Fruit fly (Drosophila melanogaster) whole organism, embryonic: ENCODE results near the gene CG11370.
"Not testable (repeated sequence)": the region's sequence is repeated elsewhere in the genome, so short reads cannot be mapped to it uniquely, and the experiment has no call there.

Source experiments
- Awh ChIP-seq: fragments of 200-800 bp; sonication (Bioruptor generic); IDR thresholded peaks from 2 replicates; pipeline ENCODE4, ENCODE4 v1.3.6; 2022; ENCODE audit warnings: missing biosample characterization, missing genetic modification characterization
- C15 ChIP-seq: fragments of 200-800 bp; sonication (Bioruptor generic); IDR thresholded peaks from 3 replicates; pipeline ENCODE4 v1.3.6; 2022; ENCODE audit warnings: missing biosample characterization, missing genetic modification characterization
- CG10267 ChIP-seq: fragments of 200-800 bp; sonication (Bioruptor generic); optimal IDR thresholded peaks from 2 replicates; lab custom pipeline; 2018; ENCODE audit warnings: missing biosample characterization, mild to moderate bottlenecking, missing genetic modification characterization, moderate library complexity
- CG10959 ChIP-seq: fragments of 200-800 bp; sonication (Bioruptor generic); IDR thresholded peaks from 2 replicates; pipeline ENCODE4 v1.3.6; 2022; ENCODE audit warnings: missing biosample characterization, missing genetic modification characterization
- CG13624 ChIP-seq: fragments of 200-800 bp; sonication (Bioruptor generic); optimal IDR thresholded peaks from 2 replicates; lab custom pipeline; 2016; ENCODE audit warnings: missing biosample characterization, missing genetic modification characterization
- CG14441 ChIP-seq: fragments of 200-800 bp; sonication (Bioruptor generic); IDR thresholded peaks from 2 replicates; pipeline ENCODE4 v1.3.6; 2022; ENCODE audit warnings: missing biosample characterization, missing genetic modification characterization
- CG17385 ChIP-seq: fragments of 200-800 bp; sonication (Bioruptor generic); optimal IDR thresholded peaks from 3 replicates; lab custom pipeline; 2018; ENCODE audit warnings: missing biosample characterization, mild to moderate bottlenecking, missing genetic modification characterization
- CG4854 ChIP-seq: fragments of 200-800 bp; sonication (Bioruptor generic); optimal IDR thresholded peaks from 2 replicates; lab custom pipeline; 2016; ENCODE audit warnings: missing biosample characterization, missing genetic modification characterization, inconsistent platforms
- CG6689 ChIP-seq: fragments of 200-800 bp; sonication (Bioruptor generic); IDR thresholded peaks from 2 replicates; pipeline ENCODE4 v1.3.6; 2022; ENCODE audit warnings: missing biosample characterization, missing genetic modification characterization
- CG7928 ChIP-seq: fragments of 200-800 bp; sonication (Bioruptor generic); optimal IDR thresholded peaks from 2 replicates; lab custom pipeline; 2017; ENCODE audit warnings: missing biosample characterization, mild to moderate bottlenecking, missing genetic modification characterization
- CG8388 ChIP-seq: fragments of 200-800 bp; sonication (Bioruptor generic); optimal IDR thresholded peaks from 2 replicates; lab custom pipeline; 2019; ENCODE audit warnings: missing biosample characterization, mild to moderate bottlenecking, missing genetic modification characterization, moderate library complexity
- CG9817 ChIP-seq: fragments of 200-800 bp; sonication (Bioruptor generic); optimal IDR thresholded peaks from 2 replicates; lab custom pipeline; 2018; ENCODE audit warnings: missing biosample characterization, mild to moderate bottlenecking, missing genetic modification characterization, moderate library complexity
- CG9876 ChIP-seq: fragments of 200-800 bp; sonication (Bioruptor generic); optimal IDR thresholded peaks from 2 replicates; lab custom pipeline; 2016; ENCODE audit warnings: missing biosample characterization, missing genetic modification characterization
- CG9932 ChIP-seq: fragments of 200-800 bp; sonication (Bioruptor generic); IDR thresholded peaks from 2 replicates; pipeline ENCODE4 v1.3.6; 2022; ENCODE audit warnings: missing biosample characterization, missing genetic modification characterization
- CkIIα-i1 ChIP-seq: fragments of 200-800 bp; sonication (Bioruptor generic); IDR thresholded peaks from 2 replicates; pipeline ENCODE4 v1.3.6; 2022; ENCODE audit warnings: missing biosample characterization, missing genetic modification characterization
- CoRest ChIP-seq: fragments of 200-800 bp; sonication (Bioruptor generic); optimal IDR thresholded peaks from 3 replicates; lab custom pipeline; 2018; ENCODE audit warnings: missing biosample characterization, mild to moderate bottlenecking, missing genetic modification characterization, moderate library complexity
- Dfd ChIP-seq, 2 experiments: fragments of >200 bp; optimal IDR thresholded peaks; 2 replicates each; lab custom pipeline; 2017; ENCODE audit warnings: missing biosample characterization in 2 of 2, missing genetic modification characterization in 2 of 2
- Drgx ChIP-seq: fragments of 200-800 bp; sonication (Bioruptor generic); IDR thresholded peaks from 2 replicates; pipeline ENCODE4 v1.3.6; 2022; ENCODE audit warnings: missing biosample characterization, missing genetic modification characterization
- HLH4C ChIP-seq: fragments of 200-800 bp; sonication (Bioruptor generic); IDR thresholded peaks from 3 replicates; pipeline ENCODE4 v1.3.6; 2022; ENCODE audit warnings: missing biosample characterization, missing genetic modification characterization; ENCODE audit not compliant: partially characterized antibody
- HLH54F ChIP-seq: fragments of 200-800 bp; sonication (Bioruptor generic); optimal IDR thresholded peaks from 3 replicates; lab custom pipeline; 2016; ENCODE audit warnings: missing biosample characterization, missing genetic modification characterization
- Kr ChIP-seq: fragments of 200-800 bp; sonication (Bioruptor generic); optimal IDR thresholded peaks from 2 replicates; lab custom pipeline; 2017; ENCODE audit warnings: missing biosample characterization, mild to moderate bottlenecking, missing genetic modification characterization
- Nf-YC ChIP-seq: fragments of 200-800 bp; optimal IDR thresholded peaks from 3 replicates; lab custom pipeline; 2019; ENCODE audit warnings: missing biosample characterization, mild to moderate bottlenecking, missing genetic modification characterization, moderate library complexity
- Poxn ChIP-seq: fragments of 200-800 bp; sonication (Bioruptor generic); IDR thresholded peaks from 2 replicates; pipeline ENCODE4 v1.3.6; 2022; ENCODE audit warnings: missing biosample characterization, missing genetic modification characterization
- Side ChIP-seq: fragments of 200-800 bp; sonication (Bioruptor generic); optimal IDR thresholded peaks from 2 replicates; lab custom pipeline; 2016; ENCODE audit warnings: missing biosample characterization, missing genetic modification characterization
- Sox102F ChIP-seq: fragments of 200-800 bp; sonication (Bioruptor generic); optimal IDR thresholded peaks from 2 replicates; lab custom pipeline; 2018; ENCODE audit warnings: missing biosample characterization, mild to moderate bottlenecking, missing genetic modification characterization, moderate library complexity
- Trl ChIP-seq, 3 experiments: fragments of >200 bp in 2 of 3; fragments of 200-800 bp in 1 of 3; sonication (Bioruptor generic) in 1 of 3; optimal IDR thresholded peaks; 2 replicates in 1 of 3; 3 replicates in 2 of 3; lab custom pipeline; 2016 to 2017; ENCODE audit warnings: missing biosample characterization in 1 of 3, missing genetic modification characterization in 1 of 3
- ab ChIP-seq: fragments of 200-800 bp; sonication (Bioruptor generic); optimal IDR thresholded peaks from 2 replicates; lab custom pipeline; 2016; ENCODE audit warnings: missing biosample characterization, missing genetic modification characterization
- aop ChIP-seq: fragments of 200-800 bp; sonication (Bioruptor generic); IDR thresholded peaks from 2 replicates; pipeline ENCODE4 v1.3.6; 2022; ENCODE audit warnings: missing biosample characterization, missing genetic modification characterization
- ap ChIP-seq: fragments of 200-800 bp; sonication (Bioruptor generic); IDR thresholded peaks from 2 replicates; pipeline ENCODE4 v1.3.6; 2022; ENCODE audit warnings: missing biosample characterization, missing genetic modification characterization
- bsh ChIP-seq, 2 experiments: fragments of 200-800 bp; sonication (Bioruptor generic); optimal IDR thresholded peaks; 2 replicates each; lab custom pipeline; 2017 to 2018; ENCODE audit warnings: mild to moderate bottlenecking in 2 of 2, missing biosample characterization in 2 of 2, missing genetic modification characterization in 2 of 2, moderate library complexity in 1 of 2
- esg ChIP-seq: fragments of 200-800 bp; sonication (Bioruptor generic); conservative IDR thresholded peaks from 2 replicates; pipeline ENCODE4 v1.3.6; 2022; ENCODE audit warnings: missing biosample characterization, missing genetic modification characterization
- hb ChIP-seq: fragments of 200-800 bp; sonication (Bioruptor generic); IDR thresholded peaks from 3 replicates; pipeline ENCODE4 v1.3.6; 2022; ENCODE audit warnings: missing biosample characterization, missing genetic modification characterization; ENCODE audit not compliant: partially characterized antibody
- nmo ChIP-seq: fragments of 200-800 bp; sonication (Bioruptor generic); optimal IDR thresholded peaks from 2 replicates; lab custom pipeline; 2018; ENCODE audit warnings: missing biosample characterization, mild to moderate bottlenecking, missing genetic modification characterization, moderate library complexity
- p53 ChIP-seq: fragments of 200-800 bp; sonication (Bioruptor generic); optimal IDR thresholded peaks from 2 replicates; lab custom pipeline; 2016; ENCODE audit warnings: missing biosample characterization, missing genetic modification characterization
- schlank ChIP-seq: fragments of 200-800 bp; sonication (Bioruptor generic); optimal IDR thresholded peaks from 2 replicates; lab custom pipeline; 2018; ENCODE audit warnings: missing biosample characterization, mild to moderate bottlenecking, missing genetic modification characterization
- tgo ChIP-seq: fragments of 200-800 bp; sonication (Bioruptor generic); IDR thresholded peaks from 3 replicates; pipeline ENCODE4 v1.3.6; 2022; ENCODE audit warnings: missing biosample characterization, missing genetic modification characterization
- zen ChIP-seq: fragments of 200-800 bp; sonication (Bioruptor generic); optimal IDR thresholded peaks from 3 replicates; lab custom pipeline; 2018; ENCODE audit warnings: missing biosample characterization, mild to moderate bottlenecking, missing genetic modification characterization, moderate library complexity

The CG11370 gene

dm6 chr3L:22692428-22692827, 19.5 kb upstream of the CG11370 start, which contains the start of gene CG14454:
TSS of gene CG14454 (minus strand) at chr3L:22692528.
- TF ChIP-seq bsh (GFP tag; optimal IDR thresholded peaks at IDR 0.05; lab: Kevin White, UChicago); C15 (GFP tag; lab: Robert Waterston, UW); CG9932 (GFP tag; lab: Robert Waterston, UW): not testable (repeated sequence)
- TF ChIP-seq, all 482 proteins: peak for 0; not testable (repeated sequence) for 482

dm6 chr3L:22693712-22694111, 18.2 kb upstream of the CG11370 start, which contains the start of the genes CG12546 and CG14453:
TSS of gene CG12546 (minus strand) at chr3L:22693812.
TSS of gene CG14453 (plus strand) at chr3L:22694083.
- TF ChIP-seq CG14441 (no peak), Poxn (GFP tag; lab: Robert Waterston, UW) (no peak), CG4854 (GFP tag; lab: Kevin White, UChicago) (no peak), p53 (GFP tag; lab: Kevin White, UChicago) (no peak), CG13624 (no peak), CG9817 (tag; lab: Kevin White, UChicago) (no peak), ab (GFP tag; lab: Kevin White, UChicago) (no peak), CG8388 (GFP tag; lab: Kevin White, UChicago) (no peak), CG7928 (no peak), esg (GFP tag; lab: Robert Waterston, UW) (no peak), Awh (GFP tag; lab: Robert Waterston, UW) (no peak), tgo (GFP tag; lab: Robert Waterston, UW) (no peak), hb (no peak), Nf-YC (tag; lab: Kevin White, UChicago) (no peak), CG10959 (GFP tag; lab: Robert Waterston, UW) (no peak), CG17385 (GFP tag; lab: Kevin White, UChicago) (no peak), CG9876 (GFP tag; lab: Kevin White, UChicago) (no peak)

dm6 chr3L:22695653-22696052, 16.3 kb upstream of the CG11370 start, which contains the start of gene CG14452:
TSS of gene CG14452 (plus strand) at chr3L:22695953.
- TF ChIP-seq schlank: no peak
- TF ChIP-seq Drgx (GFP tag; lab: Robert Waterston, UW): no peak
- no peak for TF ChIP-seq CoRest (tag; lab: Kevin White, UChicago)
- no peak for TF ChIP-seq Dfd (GFP tag; optimal IDR thresholded peaks at IDR 0.05; lab: Kevin White, UChicago)
- no peak for TF ChIP-seq aop
- TF ChIP-seq ap (GFP tag; lab: Robert Waterston, UW): no peak
- TF ChIP-seq HLH54F (GFP tag; lab: Kevin White, UChicago): no peak
- TF ChIP-seq HLH4C (GFP tag; lab: Robert Waterston, UW): no peak
- no peak for TF ChIP-seq Side
- no peak for TF ChIP-seq Trl (optimal IDR thresholded peaks at IDR 0.05; lab: Kevin White, UChicago)
- no peak for TF ChIP-seq Trl (GFP tag; optimal IDR thresholded peaks at IDR 0.05; lab: Kevin White, UChicago)
- no peak for TF ChIP-seq CG6689
- no peak for TF ChIP-seq Kr (GFP tag; lab: Kevin White, UChicago)
- TF ChIP-seq nmo (GFP tag; lab: Kevin White, UChicago): no peak
- no peak for TF ChIP-seq zen

- TF ChIP-seq Sox102F (GFP tag; lab: Kevin White, UChicago); CkIIα-i1 (GFP tag; lab: Robert Waterston, UW); CG10267 (tag; lab: Kevin White, UChicago): not testable (repeated sequence)
Observed at dm6 chr3L:22696930-22697329, 15.0 kb upstream of the CG11370 start, which contains the start of gene CG32453. TSS of gene CG32453 (plus strand) at chr3L:22697230.
